Comparison of ENCODE assay signal across 2 worm cellular contexts in the genomic region with DNA sequence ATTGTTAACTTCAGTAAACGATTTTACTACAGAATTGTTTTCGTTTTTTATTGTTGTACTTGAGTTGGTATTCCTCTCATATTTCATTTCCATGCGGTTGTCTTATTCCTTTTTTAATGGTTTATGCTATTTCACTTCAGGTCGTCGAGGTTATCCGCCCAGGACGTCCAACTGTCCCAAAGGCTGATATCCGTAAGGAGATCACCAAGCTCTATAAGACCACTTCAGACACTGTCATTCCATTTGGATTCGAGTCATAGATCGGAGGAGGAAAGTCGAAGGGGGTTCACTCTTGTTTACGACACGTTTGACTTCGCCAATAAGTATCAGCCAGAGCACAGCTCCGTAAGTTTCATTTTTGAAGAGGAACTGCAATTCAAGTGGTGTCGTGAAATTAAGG.
A peak's percentile ranks its signal among the peaks of the same experiment; 100 is the strongest.
TF ChIP-seq lines count a peak whose summit lies in the region.

TSS of gene T07A9.14 (plus strand) at position 124 of the 400 bp plus-strand sequence.

TF ChIP-seq in whole organism, L4 larva, 104 proteins besides CTCF, POLR2A, EP300 and RAD21:
- TF ChIP-seq mes-2 (tag; optimal IDR thresholded peaks at IDR 0.05; lab: Kevin White, UChicago; ENCODE audit: poor library complexity, severe bottlenecking), result peak; percentile 44
- peak; percentile 47; the same call in 1 of the 2 replicates for TF ChIP-seq lin-38 (GFP tag; IDR thresholded peaks at IDR 0.05; lab: Robert Waterston, UW)
- TF ChIP-seq gei-8 (GFP tag; optimal IDR thresholded peaks at IDR 0.05; lab: Kevin White, UChicago), result no peak
- no peak for TF ChIP-seq F44E2.7 (GFP tag; IDR thresholded peaks at IDR 0.05; lab: Robert Waterston, UW)
- no peak for TF ChIP-seq ces-1 (GFP tag; optimal IDR thresholded peaks at IDR 0.05; lab: Kevin White, UChicago)
- TF ChIP-seq nhr-41 (GFP tag; IDR thresholded peaks at IDR 0.05; lab: Robert Waterston, UW), result no peak
- peak; percentile 41 for TF ChIP-seq ctbp-1 (GFP tag; IDR thresholded peaks at IDR 0.05; lab: Robert Waterston, UW)
- 0 out of 2 replicates have a peak, but pooled peaks have one; percentile 38 for TF ChIP-seq Y75B8A.6 (GFP tag; IDR thresholded peaks at IDR 0.05; lab: Robert Waterston, UW)
- TF ChIP-seq Y48G9A.11 (GFP tag; IDR thresholded peaks at IDR 0.05; lab: Robert Waterston, UW), result peak; percentile 66; the same call in 1 of the 2 replicates
- TF ChIP-seq snpc-1.2 (GFP tag; IDR thresholded peaks at IDR 0.05; lab: Robert Waterston, UW), result peak; percentile 14; the same call in 1 of the 2 replicates
- TF ChIP-seq lim-7 (GFP tag; IDR thresholded peaks at IDR 0.05; lab: Robert Waterston, UW), result 0 out of 2 replicates have a peak, but pooled peaks have one; percentile 4
- TF ChIP-seq tag-97 (GFP tag; IDR thresholded peaks at IDR 0.05; lab: Robert Waterston, UW), result no peak
- peak; percentile 22; the same call in 1 of the 2 replicates for TF ChIP-seq mdt-29 (GFP tag; IDR thresholded peaks at IDR 0.05; lab: Robert Waterston, UW)
- no peak for TF ChIP-seq T26A8.4 (GFP tag; IDR thresholded peaks at IDR 0.05; lab: Robert Waterston, UW)
- TF ChIP-seq lsy-2 (tag; optimal IDR thresholded peaks at IDR 0.05; lab: Kevin White, UChicago), result no peak
- peak; percentile 58 for TF ChIP-seq ama-1 (optimal IDR thresholded peaks at IDR 0.05; lab: Kevin White, UChicago)
- no peak for TF ChIP-seq nhr-48 (tag; optimal IDR thresholded peaks at IDR 0.05; lab: Kevin White, UChicago)
- no peak for TF ChIP-seq nhr-76 (tag; optimal IDR thresholded peaks at IDR 0.05; lab: Kevin White, UChicago)
- TF ChIP-seq ceh-20 (GFP tag; IDR thresholded peaks at IDR 0.05; lab: Robert Waterston, UW), result no peak
- no peak for TF ChIP-seq lir-3 (tag; optimal IDR thresholded peaks at IDR 0.05; lab: Kevin White, UChicago)
- TF ChIP-seq F49E8.2 (tag; optimal IDR thresholded peaks at IDR 0.05; lab: Kevin White, UChicago; ENCODE audit: borderline replicate concordance), result peak; percentile 25
- peak; percentile 98 for TF ChIP-seq aha-1 (tag; lab: Kevin White, UChicago)
- TF ChIP-seq duxl-1 (tag; optimal IDR thresholded peaks at IDR 0.05; lab: Kevin White, UChicago; ENCODE audit: poor library complexity), result no peak
- no peak for TF ChIP-seq lin-29 (GFP tag; IDR thresholded peaks at IDR 0.05; lab: Robert Waterston, UW)
- no peak for TF ChIP-seq nhr-237 (tag; optimal IDR thresholded peaks at IDR 0.05; lab: Kevin White, UChicago)

TF ChIP-seq in whole organism, young adult, 124 proteins besides CTCF, POLR2A, EP300 and RAD21 (continues in another document):
- no peak for TF ChIP-seq tbp1 (GFP tag; optimal IDR thresholded peaks at IDR 0.05; lab: Kevin White, UChicago)
- no peak for TF ChIP-seq ceh-91 (GFP tag; IDR thresholded peaks at IDR 0.05; lab: Robert Waterston, UW)
- no peak for TF ChIP-seq dpl-1 (GFP tag; optimal IDR thresholded peaks at IDR 0.05; lab: Kevin White, UChicago)
- TF ChIP-seq mcd-1 (GFP tag; IDR thresholded peaks at IDR 0.05; lab: Robert Waterston, UW), result peak; percentile 37; the same call in 1 of the 2 replicates
- TF ChIP-seq lin-35 (GFP tag; optimal IDR thresholded peaks at IDR 0.05; lab: Kevin White, UChicago), result peak in 1 of 3 experiments; percentile 53
- no peak for TF ChIP-seq ztf-6 (GFP tag; IDR thresholded peaks at IDR 0.05; lab: Robert Waterston, UW)
- no peak for TF ChIP-seq lin-40 (tag; optimal IDR thresholded peaks at IDR 0.05; lab: Kevin White, UChicago)
- TF ChIP-seq tlf-1 (GFP tag; optimal IDR thresholded peaks at IDR 0.05; lab: Kevin White, UChicago), result peak; percentile 27
- 0 out of 2 replicates have a peak, but pooled peaks have one; percentile 8 for TF ChIP-seq nfya-2 (GFP tag; IDR thresholded peaks at IDR 0.05; lab: Robert Waterston, UW)
- peak; percentile 31 for TF ChIP-seq snpc-1.3 (tag; optimal IDR thresholded peaks at IDR 0.05; lab: Kevin White, UChicago; ENCODE audit: insufficient read depth)
- TF ChIP-seq ceh-79 (tag; optimal IDR thresholded peaks at IDR 0.05; lab: Kevin White, UChicago), result no peak
- no peak for TF ChIP-seq D2030.7 (GFP tag; IDR thresholded peaks at IDR 0.05; lab: Robert Waterston, UW)
- TF ChIP-seq madf-6 (GFP tag; IDR thresholded peaks at IDR 0.05; lab: Robert Waterston, UW), result peak; percentile 73
- TF ChIP-seq chd-7 (tag; optimal IDR thresholded peaks at IDR 0.05; lab: Kevin White, UChicago), result no peak
- no peak for TF ChIP-seq Y95B8A.8 (GFP tag; IDR thresholded peaks at IDR 0.05; lab: Robert Waterston, UW)
- TF ChIP-seq zfh-2 (GFP tag; conservative IDR thresholded peaks at IDR 0.05; lab: Robert Waterston, UW), result no peak
- no peak for TF ChIP-seq F39B2.1 (GFP tag; IDR thresholded peaks at IDR 0.05; lab: Robert Waterston, UW)
- no peak for TF ChIP-seq madf-8 (GFP tag; conservative IDR thresholded peaks at IDR 0.05; lab: Robert Waterston, UW)
- no peak for TF ChIP-seq B0035.1 (tag; optimal IDR thresholded peaks at IDR 0.05; lab: Kevin White, UChicago)
- peak; percentile 64; the same call in 1 of the 2 replicates for TF ChIP-seq cebp-2 (GFP tag; IDR thresholded peaks at IDR 0.05; lab: Robert Waterston, UW)
- peak; percentile 68 for TF ChIP-seq ekl-4 (GFP tag; IDR thresholded peaks at IDR 0.05; lab: Robert Waterston, UW)
- TF ChIP-seq dpff-1 (tag; optimal IDR thresholded peaks at IDR 0.05; lab: Kevin White, UChicago), result no peak
- no peak for TF ChIP-seq cebp-1 (GFP tag; IDR thresholded peaks at IDR 0.05; lab: Robert Waterston, UW)
- peak; percentile 5 for TF ChIP-seq cebp-1 (tag; optimal IDR thresholded peaks at IDR 0.05; lab: Kevin White, UChicago)
- no peak for TF ChIP-seq zim-3 (tag; optimal IDR thresholded peaks at IDR 0.05; lab: Kevin White, UChicago)
- peak; percentile 52 for TF ChIP-seq F49E8.2 (tag; optimal IDR thresholded peaks at IDR 0.05; lab: Kevin White, UChicago; ENCODE audit: insufficient read depth)
- TF ChIP-seq F33H1.4 (GFP tag; IDR thresholded peaks at IDR 0.05; lab: Robert Waterston, UW), result peak; percentile 25
- peak; percentile 58; the same call in 1 of the 2 replicates for TF ChIP-seq Y53G8AR.9 (GFP tag; conservative IDR thresholded peaks at IDR 0.05; lab: Robert Waterston, UW)
- TF ChIP-seq sptf-2 (GFP tag; optimal IDR thresholded peaks at IDR 0.05; lab: Kevin White, UChicago), result no peak
- TF ChIP-seq ets-4 (GFP tag; optimal IDR thresholded peaks at IDR 0.05; lab: Kevin White, UChicago), result no peak
- TF ChIP-seq athp-1 (tag; optimal IDR thresholded peaks at IDR 0.05; lab: Kevin White, UChicago), result no peak
- TF ChIP-seq unc-130 (GFP tag; optimal IDR thresholded peaks at IDR 0.05; lab: Kevin White, UChicago), result no peak
- no peak for TF ChIP-seq let-526 (GFP tag; IDR thresholded peaks at IDR 0.05; lab: Robert Waterston, UW)
- no peak for TF ChIP-seq xnd-1 (tag; optimal IDR thresholded peaks at IDR 0.05; lab: Kevin White, UChicago)
- TF ChIP-seq attf-3 (GFP tag; conservative IDR thresholded peaks at IDR 0.05; lab: Robert Waterston, UW), result no peak
- TF ChIP-seq bed-2 (GFP tag; IDR thresholded peaks at IDR 0.05; lab: Robert Waterston, UW), result no peak
- no peak for TF ChIP-seq T26A5.8 (tag; optimal IDR thresholded peaks at IDR 0.05; lab: Kevin White, UChicago)
- peak; percentile 77 for TF ChIP-seq ceh-100 (GFP tag; IDR thresholded peaks at IDR 0.05; lab: Robert Waterston, UW)
- TF ChIP-seq ztf-26 (tag; optimal IDR thresholded peaks at IDR 0.05; lab: Kevin White, UChicago), result no peak
- TF ChIP-seq K11D2.4 (GFP tag; IDR thresholded peaks at IDR 0.05; lab: Robert Waterston, UW), result no peak
- peak; percentile 37; the same call in 1 of the 2 replicates for TF ChIP-seq hmg-1.2 (GFP tag; IDR thresholded peaks at IDR 0.05; lab: Robert Waterston, UW)
- no peak for TF ChIP-seq hmg-20 (GFP tag; IDR thresholded peaks at IDR 0.05; lab: Robert Waterston, UW)
- TF ChIP-seq madf-3 (GFP tag; IDR thresholded peaks at IDR 0.05; lab: Robert Waterston, UW), result peak; percentile 88
- no peak for TF ChIP-seq F57C9.4 (tag; optimal IDR thresholded peaks at IDR 0.05; lab: Kevin White, UChicago)
- no peak for TF ChIP-seq hlh-26 (GFP tag; conservative IDR thresholded peaks at IDR 0.05; lab: Robert Waterston, UW)
- TF ChIP-seq nhr-179 (tag; optimal IDR thresholded peaks at IDR 0.05; lab: Kevin White, UChicago), result no peak
- TF ChIP-seq hsf-1 (GFP tag; IDR thresholded peaks at IDR 0.05; lab: Robert Waterston, UW), result peak; percentile 67; the same call in 1 of the 2 replicates
- no peak for TF ChIP-seq F57A8.1 (GFP tag; optimal IDR thresholded peaks at IDR 0.05; lab: Kevin White, UChicago)
- TF ChIP-seq C17E4.6 (GFP tag; IDR thresholded peaks at IDR 0.05; lab: Robert Waterston, UW), result no peak
- no peak for TF ChIP-seq unc-62 (GFP tag; optimal IDR thresholded peaks at IDR 0.05; lab: Kevin White, UChicago)
- no peak for TF ChIP-seq attf-5 (GFP tag; optimal IDR thresholded peaks at IDR 0.05; lab: Kevin White, UChicago)
- no peak for TF ChIP-seq hlh-12 (tag; optimal IDR thresholded peaks at IDR 0.05; lab: Kevin White, UChicago)
- TF ChIP-seq ztf-18 (tag; optimal IDR thresholded peaks at IDR 0.05; lab: Kevin White, UChicago), result no peak
- no peak for TF ChIP-seq rpc-1 (optimal IDR thresholded peaks at IDR 0.05; lab: Kevin White, UChicago)
- TF ChIP-seq rpc-1 (tag; optimal IDR thresholded peaks at IDR 0.05; lab: Kevin White, UChicago), result no peak
- no peak for TF ChIP-seq ama-1 (optimal IDR thresholded peaks at IDR 0.05; lab: Kevin White, UChicago)
- TF ChIP-seq ama-1 (GFP tag; optimal IDR thresholded peaks at IDR 0.05; lab: Kevin White, UChicago), result peak in 1 of 2 experiments; percentile 56
- no peak for TF ChIP-seq T07F8.4 (tag; optimal IDR thresholded peaks at IDR 0.05; lab: Kevin White, UChicago)
- TF ChIP-seq nfya-1 (tag; optimal IDR thresholded peaks at IDR 0.05; lab: Kevin White, UChicago; ENCODE audit: borderline replicate concordance, insufficient read depth), result no peak
- TF ChIP-seq lsy-27 (tag; optimal IDR thresholded peaks at IDR 0.05; lab: Kevin White, UChicago; ENCODE audit: borderline replicate concordance, insufficient read depth), result no peak
- TF ChIP-seq attf-6 (GFP tag; IDR thresholded peaks at IDR 0.05; lab: Robert Waterston, UW), result peak; percentile 59
- TF ChIP-seq pbrm-1 (GFP tag; IDR thresholded peaks at IDR 0.05; lab: Robert Waterston, UW), result no peak
- peak; percentile 50 for TF ChIP-seq atf-7 (tag; optimal IDR thresholded peaks at IDR 0.05; lab: Kevin White, UChicago)
- TF ChIP-seq hrde-1 (tag; optimal IDR thresholded peaks at IDR 0.05; lab: Kevin White, UChicago; ENCODE audit: borderline replicate concordance), result peak; percentile 69
- no peak for TF ChIP-seq F52B5.7 (tag; optimal IDR thresholded peaks at IDR 0.05; lab: Kevin White, UChicago)

Comparison
In these comparisons a context has a peak if more than half of its experiments do, and no peak if none do; other contexts are left out.
1. Of the 7 proteins assayed by ChIP-seq in both whole organism, young adult and whole organism, L4 larva: peak only in whole organism, young adult: none; only in whole organism, L4 larva: none; in both: F49E8.2; in neither: 4; mixed calls (peak in some experiments, not most) for 2.